Fruit fly (Drosophila melanogaster) whole organism, embryonic: ENCODE results near the gene CG14695.

Experiments
- Ada2b ChIP-seq: fragments of 200-800 bp; sonication (Bioruptor generic); IDR thresholded peaks from 2 replicates; pipeline ENCODE4 v1.3.6; 2022; ENCODE audit warnings: missing biosample characterization, missing genetic modification characterization
- Bgb ChIP-seq: fragments of 200-800 bp; sonication (Bioruptor generic); IDR thresholded peaks from 2 replicates; pipeline ENCODE4 v1.3.6; 2022; ENCODE audit warnings: missing biosample characterization, missing genetic modification characterization; ENCODE audit not compliant: partially characterized antibody
- CG1024 ChIP-seq: fragments of 200-800 bp; sonication (Bioruptor generic); IDR thresholded peaks from 2 replicates; pipeline ENCODE4 v1.3.6; 2022; ENCODE audit warnings: missing biosample characterization, missing genetic modification characterization
- CG10321 ChIP-seq: fragments of 200-800 bp; sonication (Bioruptor generic); IDR thresholded peaks from 2 replicates; pipeline ENCODE4 v1.3.6; 2022; ENCODE audit warnings: missing biosample characterization, missing genetic modification characterization
- CG11093 ChIP-seq: fragments of 200-800 bp; sonication (Bioruptor generic); IDR thresholded peaks from 3 replicates; pipeline ENCODE4 v1.3.6; 2022; ENCODE audit warnings: missing biosample characterization, missing genetic modification characterization
- CG11398 ChIP-seq: fragments of 200-800 bp; sonication (Bioruptor generic); optimal IDR thresholded peaks from 2 replicates; lab custom pipeline; 2016; ENCODE audit warnings: missing biosample characterization, missing genetic modification characterization
- CG11695 ChIP-seq: fragments of 200-800 bp; sonication (Bioruptor generic); IDR thresholded peaks from 3 replicates; pipeline ENCODE4 v1.3.6; 2022; ENCODE audit warnings: missing biosample characterization, missing genetic modification characterization
- CG11723 ChIP-seq: fragments of 200-800 bp; sonication (Bioruptor generic); optimal IDR thresholded peaks from 2 replicates; lab custom pipeline; 2017; ENCODE audit warnings: missing biosample characterization, mild to moderate bottlenecking, missing genetic modification characterization
- CG12104 ChIP-seq: fragments of 200-800 bp; sonication (Bioruptor generic); optimal IDR thresholded peaks from 3 replicates; lab custom pipeline; 2016; ENCODE audit warnings: missing biosample characterization, missing genetic modification characterization
- CG14710 ChIP-seq: fragments of 200-800 bp; sonication (Bioruptor generic); optimal IDR thresholded peaks from 3 replicates; lab custom pipeline; 2019; ENCODE audit warnings: missing biosample characterization, mild to moderate bottlenecking, missing genetic modification characterization, moderate library complexity
- CG1529 ChIP-seq: fragments of 200-800 bp; sonication (Bioruptor generic); optimal IDR thresholded peaks from 3 replicates; lab custom pipeline; 2018; ENCODE audit warnings: missing biosample characterization, missing genetic modification characterization
- CG1647 ChIP-seq: fragments of 200-800 bp; sonication (Bioruptor generic); optimal IDR thresholded peaks from 3 replicates; lab custom pipeline; 2016; ENCODE audit warnings: missing biosample characterization, missing genetic modification characterization
- CG17829 ChIP-seq: fragments of 200-800 bp; optimal IDR thresholded peaks from 2 replicates; lab custom pipeline; 2019; ENCODE audit warnings: missing biosample characterization, mild to moderate bottlenecking, missing genetic modification characterization, moderate library complexity
- CG31365 ChIP-seq: fragments of 200-800 bp; sonication (Bioruptor generic); optimal IDR thresholded peaks from 2 replicates; lab custom pipeline; 2018; ENCODE audit warnings: missing biosample characterization, mild to moderate bottlenecking, missing genetic modification characterization
- CG4854 ChIP-seq: fragments of 200-800 bp; sonication (Bioruptor generic); optimal IDR thresholded peaks from 2 replicates; lab custom pipeline; 2016; ENCODE audit warnings: missing biosample characterization, missing genetic modification characterization, inconsistent platforms
- CG5180 ChIP-seq: fragments of 200-800 bp; sonication (Bioruptor generic); optimal IDR thresholded peaks from 3 replicates; lab custom pipeline; 2017; ENCODE audit warnings: missing biosample characterization, missing genetic modification characterization, mild to moderate bottlenecking, moderate library complexity, missing genetic modification reagents
- CG6654 ChIP-seq: fragments of 200-800 bp; sonication (Bioruptor generic); optimal IDR thresholded peaks from 2 replicates; lab custom pipeline; 2017; ENCODE audit warnings: missing biosample characterization, mild to moderate bottlenecking, missing genetic modification characterization
- CG7745 ChIP-seq: fragments of 200-800 bp; sonication (Bioruptor generic); optimal IDR thresholded peaks from 2 replicates; lab custom pipeline; 2018; ENCODE audit warnings: missing biosample characterization, mild to moderate bottlenecking, missing genetic modification characterization, moderate library complexity
- CG7786 ChIP-seq: fragments of 200-800 bp; sonication (Bioruptor generic); optimal IDR thresholded peaks from 2 replicates; lab custom pipeline; 2016; ENCODE audit warnings: missing biosample characterization, missing genetic modification characterization
- CkIIα-i1 ChIP-seq: fragments of 200-800 bp; sonication (Bioruptor generic); IDR thresholded peaks from 2 replicates; pipeline ENCODE4 v1.3.6; 2022; ENCODE audit warnings: missing biosample characterization, missing genetic modification characterization
- CrebB ChIP-seq: fragments of 200-800 bp; sonication (Bioruptor generic); optimal IDR thresholded peaks from 3 replicates; lab custom pipeline; 2018; ENCODE audit warnings: missing biosample characterization, mild to moderate bottlenecking, missing genetic modification characterization
- Dp ChIP-seq: fragments of 200-800 bp; sonication (Bioruptor generic); optimal IDR thresholded peaks from 2 replicates; lab custom pipeline; 2018; ENCODE audit warnings: missing biosample characterization, mild to moderate bottlenecking, missing genetic modification characterization, moderate library complexity
- Ets65A ChIP-seq: fragments of 200-800 bp; sonication (Bioruptor generic); peaks from one replicate; lab custom pipeline; 2016; ENCODE audit warnings: missing biosample characterization, missing genetic modification characterization
- Fer2 ChIP-seq: fragments of 200-800 bp; sonication (Bioruptor generic); optimal IDR thresholded peaks from 2 replicates; lab custom pipeline; 2018; ENCODE audit warnings: missing biosample characterization, mild to moderate bottlenecking, missing genetic modification characterization, moderate library complexity
- Hmx ChIP-seq: fragments of 200-800 bp; sonication (Bioruptor generic); optimal IDR thresholded peaks from 2 replicates; lab custom pipeline; 2016; ENCODE audit warnings: missing biosample characterization, missing genetic modification characterization
- Kr ChIP-seq: fragments of 200-800 bp; sonication (Bioruptor generic); optimal IDR thresholded peaks from 2 replicates; lab custom pipeline; 2017; ENCODE audit warnings: missing biosample characterization, mild to moderate bottlenecking, missing genetic modification characterization
- NC2β ChIP-seq: fragments of 200-800 bp; sonication (Bioruptor generic); optimal IDR thresholded peaks from 2 replicates; lab custom pipeline; 2016; ENCODE audit warnings: missing biosample characterization, missing genetic modification characterization
- NfI ChIP-seq: fragments of 200-800 bp; sonication (Bioruptor generic); optimal IDR thresholded peaks from 3 replicates; lab custom pipeline; 2018; ENCODE audit warnings: missing biosample characterization, mild to moderate bottlenecking, missing genetic modification characterization, moderate library complexity
- Opbp ChIP-seq: fragments of 200-800 bp; sonication (Bioruptor generic); IDR thresholded peaks from 3 replicates; pipeline ENCODE4 v1.3.6; 2022; ENCODE audit warnings: missing biosample characterization, missing genetic modification characterization; ENCODE audit not compliant: partially characterized antibody
- Spps ChIP-seq: fragments of 200-800 bp; sonication (Bioruptor generic); optimal IDR thresholded peaks from 2 replicates; lab custom pipeline; 2018; ENCODE audit warnings: missing biosample characterization, mild to moderate bottlenecking, missing genetic modification characterization
- Sry-β ChIP-seq: fragments of 200-800 bp; sonication (Bioruptor generic); optimal IDR thresholded peaks from 2 replicates; lab custom pipeline; 2018; ENCODE audit warnings: missing biosample characterization, mild to moderate bottlenecking, missing genetic modification characterization, moderate library complexity
- Tbp ChIP-seq: fragments of >200 bp; optimal IDR thresholded peaks from 2 replicates; lab custom pipeline; 2018; ENCODE audit warnings: missing biosample characterization, missing genetic modification characterization
- dati ChIP-seq: fragments of 200-800 bp; sonication (Bioruptor generic); IDR thresholded peaks from 2 replicates; pipeline ENCODE4 v1.3.6; 2022; ENCODE audit warnings: missing biosample characterization, missing genetic modification characterization
- dmrt11E ChIP-seq: fragments of 200-800 bp; sonication (Bioruptor generic); optimal IDR thresholded peaks from 3 replicates; lab custom pipeline; 2018; ENCODE audit warnings: missing biosample characterization, mild to moderate bottlenecking, missing genetic modification characterization, moderate library complexity
- dpn ChIP-seq, 2 experiments: fragments of 200-800 bp; sonication (Bioruptor generic); optimal IDR thresholded peaks; 3 replicates each; lab custom pipeline; 2016; ENCODE audit warnings: missing biosample characterization in 2 of 2, missing genetic modification characterization in 2 of 2
- fd96Cb ChIP-seq: fragments of 200-800 bp; sonication (Bioruptor generic); optimal IDR thresholded peaks from 2 replicates; lab custom pipeline; 2018; ENCODE audit warnings: missing biosample characterization, mild to moderate bottlenecking, missing genetic modification characterization, moderate library complexity
- gcm ChIP-seq: fragments of 200-800 bp; sonication (Bioruptor generic); optimal IDR thresholded peaks from 2 replicates; lab custom pipeline; 2019; ENCODE audit warnings: missing biosample characterization, mild to moderate bottlenecking, missing genetic modification characterization, moderate library complexity
- h ChIP-seq: fragments of >200 bp; optimal IDR thresholded peaks from 2 replicates; lab custom pipeline; 2017
- lab ChIP-seq: fragments of 200-800 bp; sonication (Bioruptor generic); optimal IDR thresholded peaks from 3 replicates; lab custom pipeline; 2017; ENCODE audit warnings: missing biosample characterization, missing genetic modification characterization, mild to moderate bottlenecking, moderate library complexity, missing genetic modification reagents
- lilli ChIP-seq: fragments of 200-800 bp; sonication (Bioruptor generic); optimal IDR thresholded peaks from 3 replicates; lab custom pipeline; 2016; ENCODE audit warnings: missing biosample characterization, missing genetic modification characterization
- nau ChIP-seq: fragments of 200-800 bp; sonication (Bioruptor generic); optimal IDR thresholded peaks from 3 replicates; lab custom pipeline; 2017; ENCODE audit warnings: missing biosample characterization, mild to moderate bottlenecking, missing genetic modification characterization, missing genetic modification reagents
- onecut ChIP-seq: fragments of 200-800 bp; sonication (Bioruptor generic); IDR thresholded peaks from 2 replicates; pipeline ENCODE4 v1.3.6; 2022; ENCODE audit warnings: missing biosample characterization, missing genetic modification characterization
- slp2 ChIP-seq: fragments of 200-800 bp; sonication (Bioruptor generic); optimal IDR thresholded peaks from 2 replicates; lab custom pipeline; 2016; ENCODE audit warnings: missing biosample characterization, missing genetic modification characterization
- sr ChIP-seq: fragments of 200-800 bp; sonication (Bioruptor generic); IDR thresholded peaks from 3 replicates; pipeline ENCODE4 v1.3.6; 2022; ENCODE audit warnings: missing biosample characterization, missing genetic modification characterization
- tin ChIP-seq: fragments of 200-800 bp; sonication (Bioruptor generic); optimal IDR thresholded peaks from 3 replicates; lab custom pipeline; 2016; ENCODE audit warnings: missing biosample characterization, missing genetic modification characterization
- tup ChIP-seq: fragments of 200-800 bp; sonication (Bioruptor generic); optimal IDR thresholded peaks from 2 replicates; lab custom pipeline; 2016; ENCODE audit warnings: missing biosample characterization, mild to moderate bottlenecking, missing genetic modification characterization, moderate library complexity
- zen ChIP-seq: fragments of 200-800 bp; sonication (Bioruptor generic); optimal IDR thresholded peaks from 3 replicates; lab custom pipeline; 2018; ENCODE audit warnings: missing biosample characterization, mild to moderate bottlenecking, missing genetic modification characterization, moderate library complexity
- zen2 ChIP-seq: fragments of 200-800 bp; sonication (Bioruptor generic); IDR thresholded peaks from 3 replicates; pipeline ENCODE4 v1.3.6; 2022; ENCODE audit warnings: missing biosample characterization, missing genetic modification characterization; ENCODE audit not compliant: partially characterized antibody

The CG14695 gene

DNA sequence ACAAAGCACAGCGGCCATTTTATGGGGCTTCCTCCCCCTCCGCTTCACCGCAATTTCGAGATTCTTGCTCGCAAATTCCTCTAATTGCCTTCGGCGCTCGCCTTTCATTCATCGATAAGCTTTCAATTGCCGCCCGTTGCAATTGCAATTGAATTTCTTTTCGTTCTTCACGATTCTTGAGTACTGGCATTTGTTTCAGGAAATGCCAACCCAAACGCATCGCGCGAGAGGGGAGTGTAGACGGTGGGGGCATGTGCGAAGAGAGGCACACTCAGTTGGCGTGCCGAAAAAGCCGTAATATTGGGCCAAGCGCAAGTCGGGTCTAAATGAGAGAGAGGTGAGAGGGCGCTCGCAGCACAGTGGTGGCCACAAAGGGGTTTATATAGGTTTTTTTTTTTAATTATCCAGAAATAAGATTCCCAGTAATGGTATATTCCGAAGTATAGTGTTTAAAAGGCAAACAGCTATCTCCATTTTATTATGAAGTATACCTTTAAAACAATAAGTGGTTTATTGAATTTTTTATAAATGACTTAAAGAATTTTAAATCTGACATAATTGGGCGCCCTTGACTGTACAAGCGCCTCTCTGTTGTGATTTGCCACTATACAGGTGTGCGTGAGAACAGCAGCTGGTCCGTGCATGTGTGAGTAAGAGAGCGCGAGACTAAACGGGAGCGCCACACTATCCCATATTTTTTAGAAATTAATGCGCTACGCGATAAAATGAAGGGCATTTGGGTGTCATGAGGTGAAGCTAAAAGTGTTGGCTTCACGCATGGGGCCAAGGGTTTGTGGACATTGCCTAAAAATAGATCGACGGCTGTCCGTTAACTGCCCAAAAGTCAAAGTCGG is 7.6 kb upstream of the CG14695 start (continued):
- TF ChIP-seq Dp (no peak), CrebB (tag; lab: Kevin White, UChicago) (peak; percentile 81), CG4854 (GFP tag; lab: Kevin White, UChicago) (peak; percentile 55), CG6654 (peak; percentile 53), CG7745 (no peak), slp2 (GFP tag; lab: Kevin White, UChicago) (peak; percentile 91), CG10321 (GFP tag; lab: Robert Waterston, UW) (no peak; the same call in 1 of the 2 replicates), Fer2 (peak; percentile 76), CG12104 (GFP tag; lab: Kevin White, UChicago) (peak; percentile 87), CG5180 (GFP tag; lab: Kevin White, UChicago) (peak; percentile 70), Ada2b (peak; percentile 85), CG14710 (tag; lab: Kevin White, UChicago) (peak; percentile 76), tin (GFP tag; lab: Kevin White, UChicago) (peak; percentile 83), tup (GFP tag; lab: Kevin White, UChicago) (peak; percentile 69), zen (tag; lab: Kevin White, UChicago) (peak; percentile 56), CG7786 (GFP tag; lab: Kevin White, UChicago) (peak; percentile 89), h (lab: Kevin White, UChicago) (no peak), dati (peak; percentile 40; the same call in 1 of the 2 replicates), Spps (tag; lab: Kevin White, UChicago) (peak; percentile 70), nau (GFP tag; lab: Kevin White, UChicago) (peak; percentile 79), NC2β (GFP tag; lab: Kevin White, UChicago) (peak; percentile 69), CG11723 (peak; percentile 86), Tbp (no peak), Kr (GFP tag; lab: Kevin White, UChicago) (no peak), Hmx (peak; percentile 84), CG1529 (GFP tag; lab: Kevin White, UChicago) (peak; percentile 79), CG31365 (tag; lab: Kevin White, UChicago) (peak; percentile 12), Bgb (GFP tag; lab: Robert Waterston, UW) (peak; percentile 8; the same call in 1 of the 2 replicates), dmrt11E (tag; lab: Kevin White, UChicago) (peak; percentile 78), CG1647 (GFP tag; lab: Kevin White, UChicago) (peak; percentile 72), gcm (GFP tag; lab: Kevin White, UChicago) (peak; percentile 90), Sry-β (GFP tag; lab: Kevin White, UChicago) (peak; percentile 16), lilli (GFP tag; lab: Kevin White, UChicago) (peak; percentile 94), Ets65A (GFP tag; lab: Kevin White, UChicago) (peak; percentile 44), zen2 (GFP tag; lab: Robert Waterston, UW) (no peak), Opbp (GFP tag; lab: Robert Waterston, UW) (no peak), CG1024 (GFP tag; lab: Robert Waterston, UW) (0 out of 2 replicates have a peak, but pooled peaks have one; percentile 29), CkIIα-i1 (GFP tag; lab: Robert Waterston, UW) (no peak), fd96Cb (tag; lab: Kevin White, UChicago) (peak; percentile 74), CG17829 (tag; lab: Kevin White, UChicago) (peak; percentile 76), lab (GFP tag; lab: Kevin White, UChicago) (peak; percentile 96), dpn (GFP tag; optimal IDR thresholded peaks at IDR 0.05; lab: Kevin White, UChicago) (peak; percentile 78 to 89), CG11695 (GFP tag; lab: Robert Waterston, UW) (peak; percentile 85), onecut (GFP tag; lab: Robert Waterston, UW) (peak; percentile 85), sr (GFP tag; lab: Robert Waterston, UW) (0 out of 3 replicates have a peak, but pooled peaks have one; percentile 2), CG11398 (peak; percentile 78), CG11093 (GFP tag; lab: Robert Waterston, UW) (0 out of 3 replicates have a peak, but pooled peaks have one; percentile 51), NfI (GFP tag; lab: Kevin White, UChicago) (peak; percentile 87)
